Worm (Caenorhabditis elegans) whole organism, L4 larva: ENCODE results near the gene T11F8.4.

Experiments used
- F44E2.7 ChIP-seq: fragments of 200-800 bp; sonication (Bioruptor generic); IDR thresholded peaks from 2 replicates; pipeline ENCODE4 v2.1.2; 2022; ENCODE audit warnings: missing genetic modification characterization, missing compliant biosample characterization
- F49E8.2 ChIP-seq: sonication (generic microtip); optimal IDR thresholded peaks from 2 replicates; lab custom pipeline; 2016; ENCODE audit warnings: missing compliant biosample characterization, mild to moderate bottlenecking, missing genetic modification characterization, borderline replicate concordance
- aha-1 ChIP-seq: fragments of 150-350 bp; peaks from one replicate; lab custom pipeline; 2014; ENCODE audit warnings: missing biosample characterization, missing genetic modification characterization
- ceh-82 ChIP-seq: sonication (generic microtip); optimal IDR thresholded peaks from 2 replicates; lab custom pipeline; 2017; ENCODE audit warnings: missing biosample characterization, missing genetic modification characterization
- daf-16 ChIP-seq, 3 experiments: sonication (generic microtip); optimal IDR thresholded peaks; 2 replicates each; lab custom pipeline; 2016 to 2017; ENCODE audit warnings: missing genetic modification characterization in 3 of 3, missing genetic modification reagents in 3 of 3, mild to moderate bottlenecking in 2 of 3, missing compliant biosample characterization in 2 of 3, missing biosample characterization in 1 of 3, moderate library complexity in 1 of 3
- egl-43 ChIP-seq: fragments of 200-800 bp; sonication (Bioruptor generic); IDR thresholded peaks from 2 replicates; pipeline ENCODE4 v1.3.6; 2022; ENCODE audit warnings: missing genetic modification reagents, missing genetic modification characterization, missing compliant biosample characterization
- lin-15B ChIP-seq: fragments of 150-350 bp; sonication (generic microtip); optimal IDR thresholded peaks from 3 replicates; lab custom pipeline; 2014; ENCODE audit warnings: missing biosample characterization, missing genetic modification characterization
- lsy-2 ChIP-seq, 2 experiments: fragments of 150-350 bp in 1 of 2; sonication (generic microtip) in 1 of 2; optimal IDR thresholded peaks; 2 replicates each; lab custom pipeline; 2014 to 2017; ENCODE audit warnings: missing biosample characterization in 2 of 2, missing genetic modification characterization in 2 of 2
- nhr-237 ChIP-seq: sonication (generic microtip); optimal IDR thresholded peaks from 2 replicates; lab custom pipeline; 2017; ENCODE audit warnings: missing biosample characterization, missing genetic modification characterization
- pha-4 ChIP-seq, 2 experiments: fragments of 150-350 bp in 1 of 2; fragments of 200-800 bp in 1 of 2; sonication (Bioruptor generic) in 1 of 2; IDR thresholded peaks in 1 of 2; optimal IDR thresholded peaks in 1 of 2; 2 replicates each; pipeline versions ENCODE4 v1.3.6 to Lab custom; 2014 to 2022; ENCODE audit warnings: missing genetic modification characterization in 2 of 2, missing genetic modification reagents in 2 of 2, missing biosample characterization in 1 of 2, missing compliant biosample characterization in 1 of 2
- pqm-1 ChIP-seq: sonication (generic microtip); optimal IDR thresholded peaks from 2 replicates; lab custom pipeline; 2017; ENCODE audit warnings: missing biosample characterization, missing genetic modification characterization
- tra-1 ChIP-seq: fragments of 200-800 bp; sonication (Bioruptor generic); IDR thresholded peaks from 2 replicates; pipeline ENCODE4 v1.3.6; 2022; ENCODE audit warnings: missing genetic modification reagents, missing genetic modification characterization, missing compliant biosample characterization
- zag-1 ChIP-seq: fragments of 150-350 bp; optimal IDR thresholded peaks from 2 replicates; lab custom pipeline; 2014; ENCODE audit warnings: missing biosample characterization, missing genetic modification characterization

DNA sequence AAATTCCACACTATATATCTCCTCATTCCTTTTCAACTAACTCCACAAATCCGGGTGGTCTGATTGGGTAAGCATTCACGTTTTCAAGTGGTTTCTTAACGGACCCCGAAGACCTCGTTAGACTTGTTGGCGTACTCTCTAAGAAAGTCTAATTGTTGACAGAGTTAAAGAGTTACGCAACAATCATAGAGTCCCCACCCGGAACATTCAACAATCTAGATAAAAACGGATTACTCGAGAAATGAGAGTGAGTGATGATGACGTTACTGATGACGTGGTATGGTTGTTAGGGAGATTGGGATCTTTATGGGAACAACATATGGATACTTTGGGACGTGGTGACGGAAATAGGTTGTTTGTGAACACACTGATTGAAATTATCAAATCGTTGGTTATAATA lies 26.2 kb upstream of the T11F8.4 start:
- TF ChIP-seq nhr-237 (tag; lab: Kevin White, UChicago), result no peak
- TF ChIP-seq F44E2.7 (GFP tag; lab: Robert Waterston, UW), result no peak
- no peak for TF ChIP-seq zag-1
- no peak for TF ChIP-seq pha-4 (GFP tag; IDR thresholded peaks at IDR 0.05; lab: Robert Waterston, UW)
- TF ChIP-seq pha-4 (tag; optimal IDR thresholded peaks at IDR 0.05; lab: Kevin White, UChicago), result no peak
- TF ChIP-seq pqm-1 (tag; lab: Kevin White, UChicago), result no peak
- no peak for TF ChIP-seq F49E8.2 (tag; lab: Kevin White, UChicago)
- no peak for TF ChIP-seq daf-16 (GFP tag; optimal IDR thresholded peaks at IDR 0.05; lab: Kevin White, UChicago)
- no peak for TF ChIP-seq daf-16 (tag; optimal IDR thresholded peaks at IDR 0.05; lab: Kevin White, UChicago)
- no peak for TF ChIP-seq egl-43 (GFP tag; lab: Robert Waterston, UW)
- TF ChIP-seq aha-1, result no peak
- TF ChIP-seq lin-15B (tag; lab: Kevin White, UChicago), result no peak
- no peak for TF ChIP-seq ceh-82 (tag; lab: Kevin White, UChicago)
- no peak for TF ChIP-seq lsy-2 (tag; optimal IDR thresholded peaks at IDR 0.05; lab: Kevin White, UChicago)
- no peak for TF ChIP-seq tra-1 (GFP tag; lab: Robert Waterston, UW)
